Fruit fly (Drosophila melanogaster) whole organism, embryonic: Measurements from ENCODE around the gene P5CDh2.

Source experiments
- Abd-B ChIP-seq: fragments of 200-800 bp; sonication (Bioruptor generic); optimal IDR thresholded peaks from 2 replicates; lab custom pipeline; 2018; ENCODE audit warnings: missing biosample characterization, mild to moderate bottlenecking, missing genetic modification characterization, moderate library complexity
- Aef1 ChIP-seq: fragments of 200-800 bp; sonication (Bioruptor generic); IDR thresholded peaks from 3 replicates; pipeline ENCODE4 v1.3.6; 2022; ENCODE audit warnings: missing biosample characterization, missing genetic modification characterization
- Bteb2 ChIP-seq: fragments of 200-800 bp; sonication (Bioruptor generic); optimal IDR thresholded peaks from 2 replicates; lab custom pipeline; 2016; ENCODE audit warnings: missing biosample characterization, missing genetic modification characterization
- CG10979 ChIP-seq: fragments of 200-800 bp; sonication (Bioruptor generic); optimal IDR thresholded peaks from 2 replicates; lab custom pipeline; 2018; ENCODE audit warnings: missing biosample characterization, mild to moderate bottlenecking, missing genetic modification characterization, moderate library complexity
- CG14014 ChIP-seq: fragments of 200-800 bp; sonication (Bioruptor generic); IDR thresholded peaks from 2 replicates; pipeline ENCODE4 v1.3.6; 2022; ENCODE audit warnings: missing biosample characterization, missing genetic modification characterization
- CG1529 ChIP-seq: fragments of 200-800 bp; sonication (Bioruptor generic); optimal IDR thresholded peaks from 3 replicates; lab custom pipeline; 2018; ENCODE audit warnings: missing biosample characterization, missing genetic modification characterization
- CG16779 ChIP-seq: fragments of 200-800 bp; sonication (Bioruptor generic); IDR thresholded peaks from 2 replicates; pipeline ENCODE4 v1.3.6; 2022; ENCODE audit warnings: missing biosample characterization, missing genetic modification characterization
- CG17361 ChIP-seq: fragments of 200-800 bp; sonication (Bioruptor generic); IDR thresholded peaks from 3 replicates; pipeline ENCODE4 v1.3.6; 2022; ENCODE audit warnings: missing biosample characterization, missing genetic modification characterization
- CG2116 ChIP-seq: fragments of 200-800 bp; sonication (Bioruptor generic); optimal IDR thresholded peaks from 3 replicates; lab custom pipeline; 2018; ENCODE audit warnings: missing biosample characterization, mild to moderate bottlenecking, missing genetic modification characterization
- CG32532 ChIP-seq: fragments of 200-800 bp; sonication (Bioruptor generic); IDR thresholded peaks from 2 replicates; pipeline ENCODE4 v1.3.6; 2022; ENCODE audit warnings: missing biosample characterization, missing genetic modification characterization
- CG3281 ChIP-seq: fragments of 200-800 bp; sonication (Bioruptor generic); optimal IDR thresholded peaks from 3 replicates; lab custom pipeline; 2017; ENCODE audit warnings: missing biosample characterization, mild to moderate bottlenecking, missing genetic modification characterization
- CG33213 ChIP-seq: fragments of 200-800 bp; sonication (Bioruptor generic); optimal IDR thresholded peaks from 3 replicates; lab custom pipeline; 2016; ENCODE audit warnings: missing biosample characterization, missing genetic modification characterization
- CG33557 ChIP-seq: fragments of 200-800 bp; sonication (Bioruptor generic); optimal IDR thresholded peaks from 2 replicates; lab custom pipeline; 2019; ENCODE audit warnings: missing biosample characterization, mild to moderate bottlenecking, missing genetic modification characterization, moderate library complexity
- CG34422 ChIP-seq: fragments of 200-800 bp; sonication (Bioruptor generic); IDR thresholded peaks from 3 replicates; pipeline ENCODE4 v1.3.6; 2022; ENCODE audit warnings: missing biosample characterization, missing genetic modification characterization
- CG42726 ChIP-seq: fragments of 200-800 bp; sonication (Bioruptor generic); IDR thresholded peaks from 2 replicates; pipeline ENCODE4 v1.3.6; 2022; ENCODE audit warnings: missing biosample characterization, missing genetic modification characterization; ENCODE audit not compliant: partially characterized antibody
- CG5180 ChIP-seq: fragments of 200-800 bp; sonication (Bioruptor generic); optimal IDR thresholded peaks from 3 replicates; lab custom pipeline; 2017; ENCODE audit warnings: missing biosample characterization, missing genetic modification characterization, mild to moderate bottlenecking, moderate library complexity, missing genetic modification reagents
- CG6683 ChIP-seq: fragments of 200-800 bp; sonication (Bioruptor generic); optimal IDR thresholded peaks from 2 replicates; lab custom pipeline; 2017; ENCODE audit warnings: missing biosample characterization, mild to moderate bottlenecking, missing genetic modification characterization, missing genetic modification reagents
- CG6689 ChIP-seq: fragments of 200-800 bp; sonication (Bioruptor generic); IDR thresholded peaks from 2 replicates; pipeline ENCODE4 v1.3.6; 2022; ENCODE audit warnings: missing biosample characterization, missing genetic modification characterization
- CG7786 ChIP-seq: fragments of 200-800 bp; sonication (Bioruptor generic); optimal IDR thresholded peaks from 2 replicates; lab custom pipeline; 2016; ENCODE audit warnings: missing biosample characterization, missing genetic modification characterization
- CG8478 ChIP-seq: fragments of >200 bp; optimal IDR thresholded peaks from 2 replicates; lab custom pipeline; 2018
- CG8924 ChIP-seq: fragments of 200-800 bp; optimal IDR thresholded peaks from 3 replicates; lab custom pipeline; 2019; ENCODE audit warnings: missing biosample characterization, mild to moderate bottlenecking, missing genetic modification characterization, moderate library complexity
- CG9437 ChIP-seq: fragments of 200-800 bp; sonication (Bioruptor generic); optimal IDR thresholded peaks from 2 replicates; lab custom pipeline; 2018; ENCODE audit warnings: missing biosample characterization, mild to moderate bottlenecking, missing genetic modification characterization
- CkIIα-i1 ChIP-seq: fragments of 200-800 bp; sonication (Bioruptor generic); IDR thresholded peaks from 2 replicates; pipeline ENCODE4 v1.3.6; 2022; ENCODE audit warnings: missing biosample characterization, missing genetic modification characterization
- Dref ChIP-seq: fragments of 200-800 bp; sonication (Bioruptor generic); IDR thresholded peaks from 2 replicates; pipeline ENCODE4 v1.3.6; 2022; ENCODE audit warnings: missing biosample characterization, missing genetic modification characterization
- Hr3 ChIP-seq: fragments of 200-800 bp; sonication (Bioruptor generic); optimal IDR thresholded peaks from 3 replicates; lab custom pipeline; 2016; ENCODE audit warnings: missing biosample characterization, missing genetic modification characterization
- MTF-1 ChIP-seq: fragments of 200-800 bp; sonication (Bioruptor generic); optimal IDR thresholded peaks from 2 replicates; lab custom pipeline; 2018; ENCODE audit warnings: missing biosample characterization, mild to moderate bottlenecking, missing genetic modification characterization, borderline replicate concordance
- Max ChIP-seq: fragments of 200-800 bp; sonication (Bioruptor generic); optimal IDR thresholded peaks from 2 replicates; lab custom pipeline; 2016; ENCODE audit warnings: missing biosample characterization, mild to moderate bottlenecking, missing genetic modification characterization
- NFAT ChIP-seq: fragments of 200-800 bp; sonication (Bioruptor generic); IDR thresholded peaks from 2 replicates; pipeline ENCODE4 v1.3.6; 2022; ENCODE audit warnings: missing biosample characterization, missing genetic modification characterization
- Oli ChIP-seq: fragments of 200-800 bp; sonication (Bioruptor generic); optimal IDR thresholded peaks from 2 replicates; lab custom pipeline; 2018; ENCODE audit warnings: missing biosample characterization, mild to moderate bottlenecking, missing genetic modification characterization, moderate library complexity
- Usf ChIP-seq: fragments of 200-800 bp; sonication (Bioruptor generic); optimal IDR thresholded peaks from 2 replicates; lab custom pipeline; 2017; ENCODE audit warnings: missing genotype, missing biosample characterization, missing genetic modification characterization
- Xrp1 ChIP-seq: fragments of 200-800 bp; sonication (Bioruptor generic); IDR thresholded peaks from 2 replicates; pipeline ENCODE4 v1.3.6; 2022; ENCODE audit warnings: missing biosample characterization, missing genetic modification characterization
- ab ChIP-seq: fragments of 200-800 bp; sonication (Bioruptor generic); optimal IDR thresholded peaks from 2 replicates; lab custom pipeline; 2016; ENCODE audit warnings: missing biosample characterization, missing genetic modification characterization
- chif ChIP-seq, 2 experiments: fragments of 200-800 bp; sonication (Bioruptor generic); optimal IDR thresholded peaks; 3 replicates each; lab custom pipeline; 2016; ENCODE audit warnings: missing biosample characterization in 2 of 2, missing genetic modification characterization in 2 of 2
- crol ChIP-seq: fragments of 200-800 bp; sonication (Bioruptor generic); IDR thresholded peaks from 2 replicates; pipeline ENCODE4 v1.3.6; 2022; ENCODE audit warnings: missing biosample characterization, missing genetic modification characterization
- eve ChIP-seq, 2 experiments: fragments of >200 bp; optimal IDR thresholded peaks; 2 replicates each; lab custom pipeline; 2017; ENCODE audit warnings: missing biosample characterization in 2 of 2, missing genetic modification characterization in 2 of 2
- eyg ChIP-seq: fragments of 200-800 bp; sonication (Bioruptor generic); optimal IDR thresholded peaks from 3 replicates; lab custom pipeline; 2016; ENCODE audit warnings: missing biosample characterization, missing genetic modification characterization
- mirr ChIP-seq: fragments of 200-800 bp; sonication (Bioruptor generic); optimal IDR thresholded peaks from 3 replicates; lab custom pipeline; 2018; ENCODE audit warnings: missing biosample characterization, mild to moderate bottlenecking, missing genetic modification characterization
- nerfin-1 ChIP-seq: fragments of 200-800 bp; sonication (Bioruptor generic); optimal IDR thresholded peaks from 3 replicates; lab custom pipeline; 2019; ENCODE audit warnings: missing biosample characterization, mild to moderate bottlenecking, missing genetic modification characterization, moderate library complexity
- prd ChIP-seq, 3 experiments: fragments of >200 bp in 2 of 3; fragments of 200-800 bp in 1 of 3; sonication (Bioruptor generic) in 1 of 3; optimal IDR thresholded peaks in 2 of 3; IDR thresholded peaks in 1 of 3; 2 replicates in 2 of 3; 3 replicates in 1 of 3; pipeline versions ENCODE4 v1.3.6 to Lab custom; 2017 to 2022; ENCODE audit warnings: missing biosample characterization in 1 of 3, missing genetic modification characterization in 1 of 3
- pum ChIP-seq: fragments of 200-800 bp; sonication (Bioruptor generic); optimal IDR thresholded peaks from 2 replicates; lab custom pipeline; 2016; ENCODE audit warnings: missing biosample characterization, missing genetic modification characterization
- row ChIP-seq: fragments of 200-800 bp; sonication (Bioruptor generic); IDR thresholded peaks from 3 replicates; pipeline ENCODE4 v1.3.6; 2022; ENCODE audit warnings: missing biosample characterization, missing genetic modification characterization
- shn ChIP-seq: fragments of 200-800 bp; sonication (Bioruptor generic); optimal IDR thresholded peaks from 3 replicates; lab custom pipeline; 2016; ENCODE audit warnings: missing biosample characterization, missing genetic modification characterization
- sim ChIP-seq: fragments of 200-800 bp; sonication (Bioruptor generic); IDR thresholded peaks from 2 replicates; pipeline ENCODE4 v1.3.6; 2022; ENCODE audit warnings: missing biosample characterization, missing genetic modification characterization
- slp2 ChIP-seq: fragments of 200-800 bp; sonication (Bioruptor generic); optimal IDR thresholded peaks from 2 replicates; lab custom pipeline; 2016; ENCODE audit warnings: missing biosample characterization, missing genetic modification characterization
- sr ChIP-seq: fragments of 200-800 bp; sonication (Bioruptor generic); IDR thresholded peaks from 3 replicates; pipeline ENCODE4 v1.3.6; 2022; ENCODE audit warnings: missing biosample characterization, missing genetic modification characterization
- tap ChIP-seq: fragments of 200-800 bp; optimal IDR thresholded peaks from 3 replicates; lab custom pipeline; 2019; ENCODE audit warnings: missing biosample characterization, mild to moderate bottlenecking, missing genetic modification characterization, moderate library complexity
- tx ChIP-seq: fragments of 200-800 bp; sonication (Bioruptor generic); optimal IDR thresholded peaks from 2 replicates; lab custom pipeline; 2016; ENCODE audit warnings: missing biosample characterization, missing genetic modification characterization
- wdn ChIP-seq: fragments of 200-800 bp; sonication (Bioruptor generic); IDR thresholded peaks from 2 replicates; pipeline ENCODE4 v1.3.6; 2022; ENCODE audit warnings: missing biosample characterization, missing genetic modification characterization
- zf30C ChIP-seq: fragments of 200-800 bp; sonication (Bioruptor generic); optimal IDR thresholded peaks from 3 replicates; lab custom pipeline; 2018; ENCODE audit warnings: missing biosample characterization, mild to moderate bottlenecking, missing genetic modification characterization

The P5CDh2 gene

DNA sequence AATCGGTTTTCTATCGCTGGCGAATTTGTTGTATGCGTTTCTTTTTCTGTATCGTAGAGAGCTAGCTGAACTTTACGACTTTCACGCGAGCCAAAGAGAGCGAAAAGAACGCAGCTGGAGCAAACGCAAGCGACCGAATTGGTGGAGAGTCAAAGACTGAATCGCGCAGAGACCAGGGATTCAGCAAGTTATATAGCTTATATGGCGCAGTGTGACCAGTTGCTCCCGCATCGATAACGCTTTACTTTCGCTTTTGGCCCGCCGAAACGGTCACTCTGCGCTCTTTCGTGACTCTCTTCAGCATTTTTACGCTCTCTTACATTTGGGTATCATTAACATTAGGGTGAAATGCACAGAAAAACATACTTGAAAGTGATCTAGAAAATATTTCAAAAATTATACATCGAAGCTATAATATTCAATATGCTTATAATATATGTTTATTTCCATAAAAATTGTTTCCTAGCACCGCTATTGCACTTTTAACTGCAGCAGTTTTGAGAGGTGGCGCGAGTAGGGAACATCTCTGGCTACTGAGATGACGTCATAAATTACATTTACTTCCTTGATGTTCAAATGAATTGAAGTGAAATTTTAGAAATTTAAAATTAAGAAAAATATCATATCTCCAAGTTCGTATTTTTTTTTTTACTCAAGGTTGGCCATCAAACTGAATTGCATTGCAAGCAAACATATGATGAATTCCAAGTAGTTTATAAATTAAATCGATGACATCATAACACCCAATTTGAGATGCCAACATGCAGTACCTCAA is 21.5 kb upstream of the P5CDh2 start, which contains the start of gene glec (continued):
- TF ChIP-seq Usf (GFP tag; lab: Kevin White, UChicago) (no peak), CG17361 (GFP tag; lab: Robert Waterston, UW) (peak; percentile 70; the same call in 2 of the 3 replicates), CG5180 (GFP tag; lab: Kevin White, UChicago) (no peak), CG14014 (GFP tag; lab: Robert Waterston, UW) (peak; percentile 44; the same call in 1 of the 2 replicates), slp2 (GFP tag; lab: Kevin White, UChicago) (no peak), CG32532 (GFP tag; lab: Robert Waterston, UW) (peak; percentile 63), Dref (GFP tag; lab: Robert Waterston, UW) (no peak), CG34422 (GFP tag; lab: Robert Waterston, UW) (peak; percentile 65; the same call in 1 of the 3 replicates), CG7786 (no peak), Max (GFP tag; lab: Kevin White, UChicago) (peak; percentile 19), sr (GFP tag; lab: Robert Waterston, UW) (peak; percentile 56; the same call in 2 of the 3 replicates), Oli (tag; lab: Kevin White, UChicago) (peak; percentile 43), pum (GFP tag; lab: Kevin White, UChicago) (no peak), wdn (no peak), sim (GFP tag; lab: Robert Waterston, UW) (no peak), CG6689 (GFP tag; lab: Robert Waterston, UW) (peak; percentile 99), CG33557 (GFP tag; lab: Kevin White, UChicago) (peak; percentile 37), CG3281 (peak; percentile 6), shn (no peak), CG6683 (GFP tag; lab: Kevin White, UChicago) (no peak), CG2116 (GFP tag; lab: Kevin White, UChicago) (no peak), tap (tag; lab: Kevin White, UChicago) (no peak), eve (GFP tag; optimal IDR thresholded peaks at IDR 0.05; lab: Kevin White, UChicago) (peak in 1 of 2 experiments; percentile 93), prd (optimal IDR thresholded peaks at IDR 0.05; lab: Kevin White, UChicago) (no peak), prd (GFP tag; IDR thresholded peaks at IDR 0.05; lab: Robert Waterston, UW) (peak; percentile 24; the same call in 2 of the 3 replicates), CG42726 (GFP tag; lab: Robert Waterston, UW) (peak; percentile 91), chif (GFP tag; optimal IDR thresholded peaks at IDR 0.05; lab: Kevin White, UChicago) (no peak), Xrp1 (GFP tag; lab: Robert Waterston, UW) (peak; percentile 50; the same call in 1 of the 2 replicates), CG10979 (tag; lab: Kevin White, UChicago) (no peak), CkIIα-i1 (no peak), CG8478 (lab: Kevin White, UChicago) (no peak), CG8924 (tag; lab: Kevin White, UChicago) (peak; percentile 52), CG9437 (peak; percentile 25), Abd-B (GFP tag; lab: Kevin White, UChicago) (no peak), ab (GFP tag; lab: Kevin White, UChicago) (no peak), tx (GFP tag; lab: Kevin White, UChicago) (no peak), eyg (no peak), CG1529 (GFP tag; lab: Kevin White, UChicago) (no peak), Aef1 (no peak), Hr3 (GFP tag; lab: Kevin White, UChicago) (peak; percentile 4), crol (GFP tag; lab: Robert Waterston, UW) (peak; percentile 18; the same call in 1 of the 2 replicates), CG33213 (GFP tag; lab: Kevin White, UChicago) (peak; percentile 63), MTF-1 (GFP tag; lab: Kevin White, UChicago) (peak; percentile 67), row (GFP tag; lab: Robert Waterston, UW) (peak; percentile 82), zf30C (GFP tag; lab: Kevin White, UChicago) (peak; percentile 55), NFAT (GFP tag; lab: Robert Waterston, UW) (peak; percentile 71), Bteb2 (GFP tag; lab: Kevin White, UChicago) (no peak), mirr (GFP tag; lab: Kevin White, UChicago) (peak; percentile 72), CG16779 (no peak), nerfin-1 (tag; lab: Kevin White, UChicago) (no peak)
